Fruit fly (Drosophila melanogaster) whole organism, embryonic: ENCODE results near the gene Scox.

ENCODE experiments used
- Asciz ChIP-seq: fragments of 200-800 bp; sonication (Bioruptor generic); optimal IDR thresholded peaks from 2 replicates; lab custom pipeline; 2017; ENCODE audit warnings: missing biosample characterization, mild to moderate bottlenecking, missing genetic modification characterization, missing genetic modification reagents
- Awh ChIP-seq: fragments of 200-800 bp; sonication (Bioruptor generic); IDR thresholded peaks from 2 replicates; pipeline ENCODE4, ENCODE4 v1.3.6; 2022; ENCODE audit warnings: missing biosample characterization, missing genetic modification characterization
- B-H2 ChIP-seq: fragments of 200-800 bp; sonication (Bioruptor generic); optimal IDR thresholded peaks from 2 replicates; lab custom pipeline; 2018; ENCODE audit warnings: missing biosample characterization, mild to moderate bottlenecking, missing genetic modification characterization
- CG11093 ChIP-seq: fragments of 200-800 bp; sonication (Bioruptor generic); IDR thresholded peaks from 3 replicates; pipeline ENCODE4 v1.3.6; 2022; ENCODE audit warnings: missing biosample characterization, missing genetic modification characterization
- CG11696 ChIP-seq: fragments of 200-800 bp; sonication (Bioruptor generic); IDR thresholded peaks from 2 replicates; pipeline ENCODE4 v1.3.6; 2022; ENCODE audit warnings: missing biosample characterization, missing genetic modification characterization
- CG15479 ChIP-seq: fragments of 200-800 bp; sonication (Bioruptor generic); optimal IDR thresholded peaks from 3 replicates; lab custom pipeline; 2019; ENCODE audit warnings: missing biosample characterization, mild to moderate bottlenecking, missing genetic modification characterization, moderate library complexity
- CG1603 ChIP-seq: fragments of 200-800 bp; sonication (Bioruptor generic); optimal IDR thresholded peaks from 2 replicates; lab custom pipeline; 2019; ENCODE audit warnings: missing biosample characterization, mild to moderate bottlenecking, missing genetic modification characterization, moderate library complexity
- CG17829 ChIP-seq: fragments of 200-800 bp; optimal IDR thresholded peaks from 2 replicates; lab custom pipeline; 2019; ENCODE audit warnings: missing biosample characterization, mild to moderate bottlenecking, missing genetic modification characterization, moderate library complexity
- CG18262 ChIP-seq: fragments of 200-800 bp; optimal IDR thresholded peaks from 3 replicates; lab custom pipeline; 2019; ENCODE audit warnings: missing biosample characterization, mild to moderate bottlenecking, missing genetic modification characterization, moderate library complexity
- CG2889 ChIP-seq: fragments of 200-800 bp; sonication (Bioruptor generic); IDR thresholded peaks from 3 replicates; pipeline ENCODE4 v1.3.6; 2022; ENCODE audit warnings: missing biosample characterization, missing genetic modification characterization
- CG31441 ChIP-seq: fragments of 200-800 bp; sonication (Bioruptor generic); IDR thresholded peaks from 2 replicates; pipeline ENCODE4 v1.3.6; 2022; ENCODE audit warnings: missing biosample characterization, missing genetic modification characterization
- CG4707 ChIP-seq: fragments of 200-800 bp; sonication (Bioruptor generic); optimal IDR thresholded peaks from 2 replicates; lab custom pipeline; 2018; ENCODE audit warnings: missing biosample characterization, mild to moderate bottlenecking, missing genetic modification characterization, moderate library complexity
- CG5180 ChIP-seq: fragments of 200-800 bp; sonication (Bioruptor generic); optimal IDR thresholded peaks from 3 replicates; lab custom pipeline; 2017; ENCODE audit warnings: missing biosample characterization, missing genetic modification characterization, mild to moderate bottlenecking, moderate library complexity, missing genetic modification reagents
- CG6254 ChIP-seq: fragments of 200-800 bp; sonication (Bioruptor generic); optimal IDR thresholded peaks from 3 replicates; lab custom pipeline; 2017; ENCODE audit warnings: mild to moderate bottlenecking, missing biosample characterization, missing genetic modification reagents, missing genetic modification characterization
- CG7271 ChIP-seq: fragments of 200-800 bp; sonication (Bioruptor generic); optimal IDR thresholded peaks from 2 replicates; lab custom pipeline; 2018; ENCODE audit warnings: missing biosample characterization, mild to moderate bottlenecking, missing genetic modification characterization, moderate library complexity
- CG7745 ChIP-seq: fragments of 200-800 bp; sonication (Bioruptor generic); optimal IDR thresholded peaks from 2 replicates; lab custom pipeline; 2018; ENCODE audit warnings: missing biosample characterization, mild to moderate bottlenecking, missing genetic modification characterization, moderate library complexity
- CG8290 ChIP-seq, 3 experiments: fragments of 200-800 bp; sonication (Bioruptor generic); optimal IDR thresholded peaks; 2 replicates each; lab custom pipeline; 2016 to 2019; ENCODE audit warnings: missing biosample characterization in 3 of 3, missing genetic modification characterization in 3 of 3, mild to moderate bottlenecking in 2 of 3, moderate library complexity in 1 of 3
- CG9437 ChIP-seq: fragments of 200-800 bp; sonication (Bioruptor generic); optimal IDR thresholded peaks from 2 replicates; lab custom pipeline; 2018; ENCODE audit warnings: missing biosample characterization, mild to moderate bottlenecking, missing genetic modification characterization
- Dip2 ChIP-seq: fragments of 200-800 bp; sonication (Bioruptor generic); IDR thresholded peaks from 2 replicates; pipeline ENCODE4 v1.3.6; 2022; ENCODE audit warnings: missing biosample characterization, missing genetic modification characterization
- Drgx ChIP-seq: fragments of 200-800 bp; sonication (Bioruptor generic); IDR thresholded peaks from 2 replicates; pipeline ENCODE4 v1.3.6; 2022; ENCODE audit warnings: missing biosample characterization, missing genetic modification characterization
- Ets65A ChIP-seq: fragments of 200-800 bp; sonication (Bioruptor generic); peaks from one replicate; lab custom pipeline; 2016; ENCODE audit warnings: missing biosample characterization, missing genetic modification characterization
- Ets97D ChIP-seq: fragments of 200-800 bp; sonication (Bioruptor generic); optimal IDR thresholded peaks from 3 replicates; lab custom pipeline; 2016; ENCODE audit warnings: missing biosample characterization, missing genetic modification characterization
- Gug ChIP-seq: fragments of 200-800 bp; sonication (Bioruptor generic); IDR thresholded peaks from 4 replicates; pipeline ENCODE4 v1.3.6; 2022; ENCODE audit warnings: missing biosample characterization, missing genetic modification characterization
- H2.0 ChIP-seq: fragments of 200-800 bp; sonication (Bioruptor generic); IDR thresholded peaks from 2 replicates; pipeline ENCODE4 v1.3.6; 2022; ENCODE audit warnings: missing biosample characterization, missing genetic modification characterization
- Hr3 ChIP-seq: fragments of 200-800 bp; sonication (Bioruptor generic); optimal IDR thresholded peaks from 3 replicates; lab custom pipeline; 2016; ENCODE audit warnings: missing biosample characterization, missing genetic modification characterization
- Hr39 ChIP-seq: fragments of >200 bp; optimal IDR thresholded peaks from 2 replicates; lab custom pipeline; 2017
- Lhr ChIP-seq: fragments of 200-800 bp; sonication (Bioruptor generic); optimal IDR thresholded peaks from 3 replicates; lab custom pipeline; 2017; ENCODE audit warnings: mild to moderate bottlenecking, missing biosample characterization, missing genetic modification reagents, missing genetic modification characterization
- Nf-YC ChIP-seq: fragments of 200-800 bp; optimal IDR thresholded peaks from 3 replicates; lab custom pipeline; 2019; ENCODE audit warnings: missing biosample characterization, mild to moderate bottlenecking, missing genetic modification characterization, moderate library complexity
- Rx ChIP-seq: fragments of 200-800 bp; sonication (Bioruptor generic); IDR thresholded peaks from 2 replicates; pipeline ENCODE4 v1.3.6; 2022; ENCODE audit warnings: missing biosample characterization, missing genetic modification characterization
- Xrp1 ChIP-seq: fragments of 200-800 bp; sonication (Bioruptor generic); IDR thresholded peaks from 2 replicates; pipeline ENCODE4 v1.3.6; 2022; ENCODE audit warnings: missing biosample characterization, missing genetic modification characterization
- amos ChIP-seq: fragments of 200-800 bp; sonication (Bioruptor generic); IDR thresholded peaks from 2 replicates; pipeline ENCODE4 v1.3.6; 2022; ENCODE audit warnings: missing biosample characterization, missing genetic modification characterization; ENCODE audit not compliant: partially characterized antibody
- bsh ChIP-seq, 2 experiments: fragments of 200-800 bp; sonication (Bioruptor generic); optimal IDR thresholded peaks; 2 replicates each; lab custom pipeline; 2017 to 2018; ENCODE audit warnings: mild to moderate bottlenecking in 2 of 2, missing biosample characterization in 2 of 2, missing genetic modification characterization in 2 of 2, moderate library complexity in 1 of 2
- btn ChIP-seq: fragments of 200-800 bp; sonication (Bioruptor generic); optimal IDR thresholded peaks from 2 replicates; lab custom pipeline; 2016; ENCODE audit warnings: missing biosample characterization, missing genetic modification characterization
- chn ChIP-seq: fragments of 200-800 bp; sonication (Bioruptor generic); optimal IDR thresholded peaks from 2 replicates; lab custom pipeline; 2016; ENCODE audit warnings: missing biosample characterization, missing genetic modification characterization
- crc ChIP-seq: fragments of 200-800 bp; sonication (Bioruptor generic); optimal IDR thresholded peaks from 2 replicates; lab custom pipeline; 2016; ENCODE audit warnings: missing biosample characterization, missing genetic modification characterization
- dan ChIP-seq: fragments of 200-800 bp; sonication (Bioruptor generic); IDR thresholded peaks from 2 replicates; pipeline ENCODE4 v1.3.6; 2022; ENCODE audit warnings: missing biosample characterization, missing genetic modification characterization
- dmrt11E ChIP-seq: fragments of 200-800 bp; sonication (Bioruptor generic); optimal IDR thresholded peaks from 3 replicates; lab custom pipeline; 2018; ENCODE audit warnings: missing biosample characterization, mild to moderate bottlenecking, missing genetic modification characterization, moderate library complexity
- en ChIP-seq: fragments of 200-800 bp; sonication (Bioruptor generic); optimal IDR thresholded peaks from 2 replicates; lab custom pipeline; 2016; ENCODE audit warnings: missing biosample characterization, missing genetic modification characterization
- lbe ChIP-seq: fragments of 200-800 bp; sonication (Bioruptor generic); optimal IDR thresholded peaks from 2 replicates; lab custom pipeline; 2016; ENCODE audit warnings: missing biosample characterization, mild to moderate bottlenecking, missing genetic modification characterization
- mam ChIP-seq: fragments of 200-800 bp; sonication (Bioruptor generic); optimal IDR thresholded peaks from 3 replicates; lab custom pipeline; 2016; ENCODE audit warnings: missing biosample characterization, missing genetic modification characterization
- mld ChIP-seq: fragments of 200-800 bp; sonication (Bioruptor generic); IDR thresholded peaks from 3 replicates; pipeline ENCODE4 v1.3.6; 2022; ENCODE audit warnings: missing biosample characterization, missing genetic modification characterization; ENCODE audit not compliant: partially characterized antibody
- nmo ChIP-seq: fragments of 200-800 bp; sonication (Bioruptor generic); optimal IDR thresholded peaks from 2 replicates; lab custom pipeline; 2018; ENCODE audit warnings: missing biosample characterization, mild to moderate bottlenecking, missing genetic modification characterization, moderate library complexity
- nom ChIP-seq: fragments of 200-800 bp; sonication (Bioruptor generic); optimal IDR thresholded peaks from 2 replicates; lab custom pipeline; 2017; ENCODE audit warnings: missing biosample characterization, missing genetic modification characterization, mild to moderate bottlenecking, moderate library complexity, missing genetic modification reagents
- p53 ChIP-seq: fragments of 200-800 bp; sonication (Bioruptor generic); optimal IDR thresholded peaks from 2 replicates; lab custom pipeline; 2016; ENCODE audit warnings: missing biosample characterization, missing genetic modification characterization
- pho ChIP-seq: fragments of 200-800 bp; sonication (Bioruptor generic); optimal IDR thresholded peaks from 2 replicates; lab custom pipeline; 2016; ENCODE audit warnings: missing biosample characterization, missing genetic modification characterization
- pita ChIP-seq: fragments of 200-800 bp; sonication (Bioruptor generic); optimal IDR thresholded peaks from 2 replicates; lab custom pipeline; 2017; ENCODE audit warnings: missing biosample characterization, mild to moderate bottlenecking, missing genetic modification characterization
- ro ChIP-seq: fragments of 200-800 bp; sonication (Bioruptor generic); IDR thresholded peaks from 2 replicates; pipeline ENCODE4 v1.3.6; 2022; ENCODE audit warnings: missing biosample characterization, missing genetic modification characterization
- salm ChIP-seq: fragments of 200-800 bp; sonication (Bioruptor generic); optimal IDR thresholded peaks from 2 replicates; lab custom pipeline; 2018; ENCODE audit warnings: missing biosample characterization, mild to moderate bottlenecking, missing genetic modification characterization
- slbo ChIP-seq: fragments of 200-800 bp; sonication (Bioruptor generic); IDR thresholded peaks from 2 replicates; pipeline ENCODE4 v1.3.6; 2022; ENCODE audit warnings: missing biosample characterization, missing genetic modification characterization
- trem ChIP-seq: fragments of 200-800 bp; optimal IDR thresholded peaks from 3 replicates; lab custom pipeline; 2019; ENCODE audit warnings: missing biosample characterization, mild to moderate bottlenecking, missing genetic modification characterization, moderate library complexity

The Scox gene

dm6 chr2L:4976988-4977551, 8.3 kb upstream of the Scox start, which contains the start of the genes Gmd and CG3792 (continued):
- TF ChIP-seq CG15479 (peak; percentile 74), nmo (GFP tag; lab: Kevin White, UChicago) (peak; percentile 97), nom (peak; percentile 91), Hr3 (peak; percentile 95), Asciz (no peak), CG2889 (peak; percentile 92), CG9437 (GFP tag; lab: Kevin White, UChicago) (peak; percentile 91), dan (GFP tag; lab: Robert Waterston, UW) (peak; percentile 85), CG4707 (GFP tag; lab: Kevin White, UChicago) (peak; percentile 95), CG8290 (GFP tag; optimal IDR thresholded peaks at IDR 0.05; lab: Kevin White, UChicago) (peak; percentile 95), CG8290 (tag; optimal IDR thresholded peaks at IDR 0.05; lab: Kevin White, UChicago) (peak; percentile 82 to 84), p53 (GFP tag; lab: Kevin White, UChicago) (peak; percentile 86), mld (GFP tag; lab: Robert Waterston, UW) (peak; percentile 61; the same call in 1 of the 3 replicates), chn (peak; percentile 96), CG31441 (GFP tag; lab: Robert Waterston, UW) (peak; percentile 97), CG6254 (GFP tag; lab: Kevin White, UChicago) (peak; percentile 90), Lhr (peak; percentile 81), Gug (GFP tag; lab: Robert Waterston, UW) (peak; percentile 94), crc (GFP tag; lab: Kevin White, UChicago) (peak; percentile 90), Drgx (GFP tag; lab: Robert Waterston, UW) (peak; percentile 95), salm (tag; lab: Kevin White, UChicago) (peak; percentile 89), dmrt11E (tag; lab: Kevin White, UChicago) (peak; percentile 95), CG11093 (GFP tag; lab: Robert Waterston, UW) (peak; percentile 94), pho (peak; percentile 96), Xrp1 (peak; percentile 98), lbe (GFP tag; lab: Kevin White, UChicago) (peak; percentile 91), H2.0 (peak; percentile 93), B-H2 (GFP tag; lab: Kevin White, UChicago) (peak; percentile 96), pita (GFP tag; lab: Kevin White, UChicago) (no peak), Hr39 (lab: Kevin White, UChicago) (no peak), CG17829 (tag; lab: Kevin White, UChicago) (peak; percentile 95), CG7745 (tag; lab: Kevin White, UChicago) (no peak), en (GFP tag; lab: Kevin White, UChicago) (peak; percentile 89), Dip2 (GFP tag; lab: Robert Waterston, UW) (peak; percentile 59; the same call in 1 of the 2 replicates), Awh (GFP tag; lab: Robert Waterston, UW) (peak; percentile 96), mam (GFP tag; lab: Kevin White, UChicago) (peak; percentile 97), amos (GFP tag; lab: Robert Waterston, UW) (peak; percentile 76), Nf-YC (tag; lab: Kevin White, UChicago) (peak; percentile 90), CG1603 (peak; percentile 71), bsh (GFP tag; optimal IDR thresholded peaks at IDR 0.05; lab: Kevin White, UChicago) (peak; percentile 63 to 95), btn (peak; percentile 68), ro (peak; percentile 91), Ets65A (GFP tag; lab: Kevin White, UChicago) (peak; percentile 99), CG7271 (tag; lab: Kevin White, UChicago) (peak; percentile 77), CG18262 (tag; lab: Kevin White, UChicago) (peak; percentile 97), slbo (GFP tag; lab: Robert Waterston, UW) (peak; percentile 98), Ets97D (GFP tag; lab: Kevin White, UChicago) (peak; percentile 87), Rx (GFP tag; lab: Robert Waterston, UW) (peak; percentile 92), trem (peak; percentile 94), CG11696 (peak; percentile 89), CG5180 (no peak)
